Worm (Caenorhabditis elegans) whole organism, L4/young adult: ENCODE measurements around the gene C33H5.16.

Experiments used
- W03F9.2 ChIP-seq: fragments of 150-350 bp; optimal IDR thresholded peaks from 2 replicates; lab custom pipeline; 2014; ENCODE audit warnings: missing biosample characterization, missing genetic modification characterization
- dao-5 ChIP-seq: sonication (generic microtip); optimal IDR thresholded peaks from 2 replicates; lab custom pipeline; 2016; ENCODE audit warnings: missing genotype, missing genetic modification characterization, moderate library complexity, missing compliant biosample characterization

ce11 chrIV:7800338-7800737 is 2.8 kb downstream of the C33H5.16 start:
- TF ChIP-seq W03F9.2 (tag; lab: Kevin White, UChicago) (no peak), dao-5 (tag; lab: Kevin White, UChicago) (no peak)
